Fruit fly (Drosophila melanogaster): Measurements from ENCODE around the gene CG15200.

The CG15200 gene

dm6 chrX:11153826-11154510 lies 28.8 kb upstream of the CG15200 start, which contains the start of the genes rtv and Dlic:
TSS of gene rtv (minus strand) at chrX:11153990.
TSS of gene Dlic (plus strand) at chrX:11154421.
- TF ChIP-seq noc (tag; optimal IDR thresholded peaks at IDR 0.05) = no peak

- no peak for TF ChIP-seq noc (tag; optimal IDR thresholded peaks at IDR 0.05)
Measured at dm6 chrX:11154511-11155197, 28.1 kb upstream of the CG15200 start.

dm6 chrX:11155808-11156589 lies 26.7 kb upstream of the CG15200 start:
- peak; percentile 39 for TF ChIP-seq noc (tag; optimal IDR thresholded peaks at IDR 0.05)

dm6 chrX:11159710-11160446 lies 22.9 kb upstream of the CG15200 start, which contains the start of gene CG32668:
TSS of gene CG32668 (minus strand) at chrX:11159760.
- no peak for TF ChIP-seq noc (tag; optimal IDR thresholded peaks at IDR 0.05)

- TF ChIP-seq noc (tag; optimal IDR thresholded peaks at IDR 0.05) = no peak
Measured at dm6 chrX:11168958-11169357, 13.8 kb upstream of the CG15200 start, which contains the start of gene Antdh. TSS of gene Antdh (minus strand) at chrX:11169058.

- no peak for TF ChIP-seq noc (tag; optimal IDR thresholded peaks at IDR 0.05)
Measured at dm6 chrX:11170578-11170977, 12.2 kb upstream of the CG15200 start, which contains the start of gene CG1394. TSS of gene CG1394 (minus strand) at chrX:11170678.

dm6 chrX:11176073-11176472 lies 6.7 kb upstream of the CG15200 start:
- no peak for TF ChIP-seq noc (tag; optimal IDR thresholded peaks at IDR 0.05)

dm6 chrX:11201948-11202347 lies 19.2 kb downstream of the CG15200 start, which contains the start of gene CG11106:
TSS of gene CG11106 (plus strand) at chrX:11202248.
- TF ChIP-seq noc (tag; optimal IDR thresholded peaks at IDR 0.05) = no peak

dm6 chrX:11203104-11203503 lies 20.4 kb downstream of the CG15200 start:
- no peak for TF ChIP-seq noc (tag; optimal IDR thresholded peaks at IDR 0.05)
